Worm (Caenorhabditis elegans): ENCODE results near the gene srd-23.

DNA sequence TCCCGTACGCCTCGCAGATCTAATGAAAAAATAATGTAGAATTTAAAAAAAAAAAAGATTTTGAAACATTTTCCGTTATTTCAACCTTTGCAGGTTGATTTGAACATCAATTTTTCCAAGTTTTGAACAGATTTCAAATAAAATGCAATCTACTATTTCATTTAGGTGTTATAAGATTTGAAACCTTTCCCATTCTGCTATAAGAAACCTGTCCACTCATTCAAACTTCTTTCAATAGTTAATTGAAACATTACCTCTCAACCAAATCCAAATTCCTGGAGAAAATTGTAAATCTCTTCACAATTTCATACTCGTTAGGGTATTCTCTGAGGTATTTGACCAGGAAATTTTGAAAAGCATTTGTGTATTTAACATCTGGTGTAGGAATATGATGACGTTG lies 35.0 kb downstream of the srd-23 start:
- TF ChIP-seq fkh-3 (tag; optimal IDR thresholded peaks at IDR 0.05), result no peak
- no peak for TF ChIP-seq ceh-100 (GFP tag; IDR thresholded peaks at IDR 0.05)
- no peak for TF ChIP-seq egrh-3 (GFP tag; IDR thresholded peaks at IDR 0.05)
- no peak for TF ChIP-seq nhr-90 (tag; optimal IDR thresholded peaks at IDR 0.05)
- no peak for TF ChIP-seq ama-1 (optimal IDR thresholded peaks at IDR 0.05)
- TF ChIP-seq ama-1 (GFP tag; optimal IDR thresholded peaks at IDR 0.05), result no peak
- no peak for TF ChIP-seq ztf-18 (tag; optimal IDR thresholded peaks at IDR 0.05)
- no peak for TF ChIP-seq ets-4 (GFP tag; optimal IDR thresholded peaks at IDR 0.05)

Data from whole organism, young adult.